Fruit fly (Drosophila melanogaster): ENCODE measurements around the gene CG5746.

- TF ChIP-seq CG8478 (optimal IDR thresholded peaks at IDR 0.05) (no peak), CTCF (optimal IDR thresholded peaks at IDR 0.05) (no peak)
Observed at dm6 chr3R:24297444-24298146, 51.0 kb downstream of the CG5746 start.
